Fruit fly (Drosophila melanogaster) whole organism, embryonic: Measurements from ENCODE around the gene CheB93b.

Source experiments
- BEAF-32 ChIP-seq: fragments of 200-800 bp; sonication (Bioruptor generic); optimal IDR thresholded peaks from 3 replicates; lab custom pipeline; 2017; ENCODE audit warnings: missing biosample characterization, missing genetic modification characterization, mild to moderate bottlenecking, moderate library complexity, missing genetic modification reagents
- CG10147 ChIP-seq: fragments of 200-800 bp; sonication (Bioruptor generic); optimal IDR thresholded peaks from 2 replicates; lab custom pipeline; 2019; ENCODE audit warnings: missing biosample characterization, mild to moderate bottlenecking, missing genetic modification characterization, moderate library complexity
- CG10321 ChIP-seq: fragments of 200-800 bp; sonication (Bioruptor generic); IDR thresholded peaks from 2 replicates; pipeline ENCODE4 v1.3.6; 2022; ENCODE audit warnings: missing biosample characterization, missing genetic modification characterization
- CG10462 ChIP-seq: fragments of 200-800 bp; sonication (Bioruptor generic); optimal IDR thresholded peaks from 2 replicates; lab custom pipeline; 2016; ENCODE audit warnings: missing biosample characterization, missing genetic modification characterization
- CG10565 ChIP-seq: fragments of 200-800 bp; sonication (Bioruptor generic); optimal IDR thresholded peaks from 3 replicates; lab custom pipeline; 2016; ENCODE audit warnings: missing biosample characterization, mild to moderate bottlenecking, missing genetic modification characterization
- CG11560 ChIP-seq: fragments of 200-800 bp; sonication (Bioruptor generic); IDR thresholded peaks from 3 replicates; pipeline ENCODE4 v1.3.6; 2022; ENCODE audit warnings: missing biosample characterization, missing genetic modification characterization
- CG11723 ChIP-seq: fragments of 200-800 bp; sonication (Bioruptor generic); optimal IDR thresholded peaks from 2 replicates; lab custom pipeline; 2017; ENCODE audit warnings: missing biosample characterization, mild to moderate bottlenecking, missing genetic modification characterization
- CG13775 ChIP-seq: fragments of 200-800 bp; sonication (Bioruptor generic); optimal IDR thresholded peaks from 3 replicates; lab custom pipeline; 2017; ENCODE audit warnings: missing biosample characterization, mild to moderate bottlenecking, missing genetic modification characterization
- CG14441 ChIP-seq: fragments of 200-800 bp; sonication (Bioruptor generic); IDR thresholded peaks from 2 replicates; pipeline ENCODE4 v1.3.6; 2022; ENCODE audit warnings: missing biosample characterization, missing genetic modification characterization
- CG1603 ChIP-seq: fragments of 200-800 bp; sonication (Bioruptor generic); optimal IDR thresholded peaks from 2 replicates; lab custom pipeline; 2019; ENCODE audit warnings: missing biosample characterization, mild to moderate bottlenecking, missing genetic modification characterization, moderate library complexity
- CG16779 ChIP-seq: fragments of 200-800 bp; sonication (Bioruptor generic); IDR thresholded peaks from 2 replicates; pipeline ENCODE4 v1.3.6; 2022; ENCODE audit warnings: missing biosample characterization, missing genetic modification characterization
- CG17186 ChIP-seq: fragments of 200-800 bp; sonication (Bioruptor generic); optimal IDR thresholded peaks from 3 replicates; lab custom pipeline; 2017; ENCODE audit warnings: missing biosample characterization, missing genetic modification reagents, missing genetic modification characterization
- CG18011 ChIP-seq: fragments of 200-800 bp; sonication (Bioruptor generic); optimal IDR thresholded peaks from 2 replicates; lab custom pipeline; 2017; ENCODE audit warnings: missing biosample characterization, missing genetic modification characterization, mild to moderate bottlenecking, moderate library complexity, missing genotype
- CG2678 ChIP-seq: fragments of 200-800 bp; sonication (Bioruptor generic); optimal IDR thresholded peaks from 3 replicates; lab custom pipeline; 2019; ENCODE audit warnings: missing biosample characterization, mild to moderate bottlenecking, missing genetic modification characterization, moderate library complexity
- CG30403 ChIP-seq: fragments of 200-800 bp; sonication (Bioruptor generic); optimal IDR thresholded peaks from 3 replicates; lab custom pipeline; 2016; ENCODE audit warnings: missing biosample characterization, missing genetic modification characterization
- CG33213 ChIP-seq: fragments of 200-800 bp; sonication (Bioruptor generic); optimal IDR thresholded peaks from 3 replicates; lab custom pipeline; 2016; ENCODE audit warnings: missing biosample characterization, missing genetic modification characterization
- CG4328 ChIP-seq: fragments of 200-800 bp; sonication (Bioruptor generic); optimal IDR thresholded peaks from 3 replicates; lab custom pipeline; 2017; ENCODE audit warnings: missing biosample characterization, missing genetic modification reagents, missing genetic modification characterization
- CG4404 ChIP-seq: fragments of 200-800 bp; sonication (Bioruptor generic); IDR thresholded peaks from 2 replicates; pipeline ENCODE4 v1.3.6; 2022; ENCODE audit warnings: missing biosample characterization, missing genetic modification characterization
- CG5180 ChIP-seq: fragments of 200-800 bp; sonication (Bioruptor generic); optimal IDR thresholded peaks from 3 replicates; lab custom pipeline; 2017; ENCODE audit warnings: missing biosample characterization, missing genetic modification characterization, mild to moderate bottlenecking, moderate library complexity, missing genetic modification reagents
- CG6683 ChIP-seq: fragments of 200-800 bp; sonication (Bioruptor generic); optimal IDR thresholded peaks from 2 replicates; lab custom pipeline; 2017; ENCODE audit warnings: missing biosample characterization, mild to moderate bottlenecking, missing genetic modification characterization, missing genetic modification reagents
- CG6791 ChIP-seq: fragments of 200-800 bp; sonication (Bioruptor generic); IDR thresholded peaks from 3 replicates; pipeline ENCODE4 v1.3.6; 2022; ENCODE audit warnings: missing biosample characterization, missing genetic modification characterization; ENCODE audit not compliant: partially characterized antibody
- CG7745 ChIP-seq: fragments of 200-800 bp; sonication (Bioruptor generic); optimal IDR thresholded peaks from 2 replicates; lab custom pipeline; 2018; ENCODE audit warnings: missing biosample characterization, mild to moderate bottlenecking, missing genetic modification characterization, moderate library complexity
- CG7786 ChIP-seq: fragments of 200-800 bp; sonication (Bioruptor generic); optimal IDR thresholded peaks from 2 replicates; lab custom pipeline; 2016; ENCODE audit warnings: missing biosample characterization, missing genetic modification characterization
- CoRest ChIP-seq: fragments of 200-800 bp; sonication (Bioruptor generic); optimal IDR thresholded peaks from 3 replicates; lab custom pipeline; 2018; ENCODE audit warnings: missing biosample characterization, mild to moderate bottlenecking, missing genetic modification characterization, moderate library complexity
- E2f1 ChIP-seq: fragments of 200-800 bp; sonication (Bioruptor generic); IDR thresholded peaks from 2 replicates; pipeline ENCODE4 v1.3.6; 2022; ENCODE audit warnings: missing biosample characterization, missing genetic modification characterization
- HLH54F ChIP-seq: fragments of 200-800 bp; sonication (Bioruptor generic); optimal IDR thresholded peaks from 3 replicates; lab custom pipeline; 2016; ENCODE audit warnings: missing biosample characterization, missing genetic modification characterization
- MBD-R2 ChIP-seq: fragments of 200-800 bp; sonication (Bioruptor generic); IDR thresholded peaks from 2 replicates; pipeline ENCODE4 v1.3.6; 2022; ENCODE audit warnings: missing biosample characterization, missing genetic modification characterization
- Med ChIP-seq: fragments of 200-800 bp; sonication (Bioruptor generic); peaks from one replicate; lab custom pipeline; 2016; ENCODE audit warnings: missing biosample characterization, missing genetic modification characterization, mild to moderate bottlenecking, inconsistent platforms, moderate library complexity
- NfI ChIP-seq: fragments of 200-800 bp; sonication (Bioruptor generic); optimal IDR thresholded peaks from 3 replicates; lab custom pipeline; 2018; ENCODE audit warnings: missing biosample characterization, mild to moderate bottlenecking, missing genetic modification characterization, moderate library complexity
- PHDP ChIP-seq: fragments of 200-800 bp; sonication (Bioruptor generic); optimal IDR thresholded peaks from 3 replicates; lab custom pipeline; 2018; ENCODE audit warnings: missing biosample characterization, mild to moderate bottlenecking, missing genetic modification characterization, moderate library complexity
- Sox102F ChIP-seq: fragments of 200-800 bp; sonication (Bioruptor generic); optimal IDR thresholded peaks from 2 replicates; lab custom pipeline; 2018; ENCODE audit warnings: missing biosample characterization, mild to moderate bottlenecking, missing genetic modification characterization, moderate library complexity
- Spps ChIP-seq: fragments of 200-800 bp; sonication (Bioruptor generic); optimal IDR thresholded peaks from 2 replicates; lab custom pipeline; 2018; ENCODE audit warnings: missing biosample characterization, mild to moderate bottlenecking, missing genetic modification characterization
- Sry-δ ChIP-seq: fragments of 200-800 bp; sonication (Bioruptor generic); optimal IDR thresholded peaks from 2 replicates; lab custom pipeline; 2016; ENCODE audit warnings: missing biosample characterization, missing genetic modification characterization
- abd-A ChIP-seq: fragments of 200-800 bp; sonication (Bioruptor generic); optimal IDR thresholded peaks from 3 replicates; lab custom pipeline; 2019; ENCODE audit warnings: missing biosample characterization, mild to moderate bottlenecking, missing genetic modification characterization, moderate library complexity
- aop ChIP-seq: fragments of 200-800 bp; sonication (Bioruptor generic); IDR thresholded peaks from 2 replicates; pipeline ENCODE4 v1.3.6; 2022; ENCODE audit warnings: missing biosample characterization, missing genetic modification characterization
- cad ChIP-seq: fragments of >200 bp; optimal IDR thresholded peaks from 2 replicates; lab custom pipeline; 2017; ENCODE audit warnings: missing biosample characterization, missing genetic modification characterization
- chinmo ChIP-seq: fragments of 200-800 bp; sonication (Bioruptor generic); IDR thresholded peaks from 4 replicates; pipeline ENCODE4 v1.3.6; 2022; ENCODE audit warnings: missing biosample characterization, missing genetic modification characterization; ENCODE audit not compliant: partially characterized antibody
- da ChIP-seq: fragments of 200-800 bp; sonication (Bioruptor generic); optimal IDR thresholded peaks from 2 replicates; lab custom pipeline; 2016; ENCODE audit warnings: missing biosample characterization, missing genetic modification characterization
- dpn ChIP-seq, 2 experiments: fragments of 200-800 bp; sonication (Bioruptor generic); optimal IDR thresholded peaks; 3 replicates each; lab custom pipeline; 2016; ENCODE audit warnings: missing biosample characterization in 2 of 2, missing genetic modification characterization in 2 of 2
- fd96Cb ChIP-seq: fragments of 200-800 bp; sonication (Bioruptor generic); optimal IDR thresholded peaks from 2 replicates; lab custom pipeline; 2018; ENCODE audit warnings: missing biosample characterization, mild to moderate bottlenecking, missing genetic modification characterization, moderate library complexity
- gcm ChIP-seq: fragments of 200-800 bp; sonication (Bioruptor generic); optimal IDR thresholded peaks from 2 replicates; lab custom pipeline; 2019; ENCODE audit warnings: missing biosample characterization, mild to moderate bottlenecking, missing genetic modification characterization, moderate library complexity
- insv ChIP-seq, 2 experiments: fragments of 200-800 bp; sonication (Bioruptor generic); optimal IDR thresholded peaks; 3 replicates each; lab custom pipeline; 2016 to 2018; ENCODE audit warnings: missing biosample characterization in 2 of 2, missing genetic modification characterization in 2 of 2
- luna ChIP-seq: fragments of 200-800 bp; sonication (Bioruptor generic); optimal IDR thresholded peaks from 2 replicates; lab custom pipeline; 2016; ENCODE audit warnings: missing biosample characterization, missing genetic modification characterization
- pho ChIP-seq: fragments of 200-800 bp; sonication (Bioruptor generic); optimal IDR thresholded peaks from 2 replicates; lab custom pipeline; 2016; ENCODE audit warnings: missing biosample characterization, missing genetic modification characterization
- row ChIP-seq: fragments of 200-800 bp; sonication (Bioruptor generic); IDR thresholded peaks from 3 replicates; pipeline ENCODE4 v1.3.6; 2022; ENCODE audit warnings: missing biosample characterization, missing genetic modification characterization
- sens-2 ChIP-seq: fragments of 200-800 bp; sonication (Bioruptor generic); IDR thresholded peaks from 2 replicates; pipeline ENCODE4 v1.3.6; 2022; ENCODE audit warnings: missing biosample characterization, missing genetic modification characterization
- shn ChIP-seq: fragments of 200-800 bp; sonication (Bioruptor generic); optimal IDR thresholded peaks from 3 replicates; lab custom pipeline; 2016; ENCODE audit warnings: missing biosample characterization, missing genetic modification characterization
- so ChIP-seq: fragments of 200-800 bp; sonication (Bioruptor generic); IDR thresholded peaks from 3 replicates; pipeline ENCODE4 v1.3.6; 2022; ENCODE audit warnings: missing biosample characterization, missing genetic modification characterization
- ssp ChIP-seq: fragments of 200-800 bp; sonication (Bioruptor generic); IDR thresholded peaks from 2 replicates; pipeline ENCODE4 v1.3.6; 2022; ENCODE audit warnings: missing biosample characterization, missing genetic modification characterization
- trh ChIP-seq: fragments of 200-800 bp; sonication (Bioruptor generic); optimal IDR thresholded peaks from 2 replicates; lab custom pipeline; 2016; ENCODE audit warnings: missing biosample characterization, missing genetic modification characterization

CheB93b gene

DNA sequence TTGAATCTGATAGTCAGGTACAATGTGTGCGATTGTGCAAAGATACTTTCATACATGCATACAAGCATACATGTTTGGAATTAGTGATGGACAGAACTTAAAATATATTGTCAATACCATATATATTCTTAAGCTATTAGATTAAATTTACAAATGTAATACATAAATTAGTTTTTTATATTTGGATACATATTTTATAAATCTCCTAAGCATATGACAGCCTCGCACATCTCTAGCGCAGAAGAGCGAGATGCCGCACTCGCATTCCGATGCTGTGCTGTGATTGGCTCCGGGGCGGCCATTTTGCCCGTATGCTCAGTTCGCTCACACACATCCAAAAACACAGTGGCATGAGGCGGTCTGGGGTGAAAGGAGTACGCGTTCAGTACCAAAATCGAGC, 30.3 kb upstream of the CheB93b start, which contains the start of gene tin (continued):
- peak; percentile 59 for TF ChIP-seq CG33213 (GFP tag; lab: Kevin White, UChicago)
- peak; percentile 81 for TF ChIP-seq CG5180 (GFP tag; lab: Kevin White, UChicago)
- peak; percentile 91 for TF ChIP-seq sens-2
- TF ChIP-seq CG10565 (GFP tag; lab: Kevin White, UChicago): no peak
- peak; percentile 93 for TF ChIP-seq Sox102F (GFP tag; lab: Kevin White, UChicago)
- peak; percentile 96 for TF ChIP-seq E2f1 (GFP tag; lab: Robert Waterston, UW)
- TF ChIP-seq CG11560 (tag; lab: Robert Waterston, UW): peak; percentile 66; the same call in 2 of the 3 replicates
- TF ChIP-seq CG4328 (GFP tag; lab: Kevin White, UChicago): peak; percentile 67
- peak; percentile 93 for TF ChIP-seq Med (GFP tag; lab: Kevin White, UChicago)
- peak; percentile 84 for TF ChIP-seq NfI (GFP tag; lab: Kevin White, UChicago)
- TF ChIP-seq HLH54F (GFP tag; lab: Kevin White, UChicago): peak; percentile 25
- peak; percentile 97 for TF ChIP-seq so
- peak; percentile 98 for TF ChIP-seq gcm
- no peak for TF ChIP-seq shn (GFP tag; lab: Kevin White, UChicago)
- peak; percentile 93 for TF ChIP-seq CoRest
- peak; percentile 50 to 84 for TF ChIP-seq dpn (GFP tag; optimal IDR thresholded peaks at IDR 0.05; lab: Kevin White, UChicago)
- peak; percentile 55 for TF ChIP-seq trh (GFP tag; lab: Kevin White, UChicago)
- TF ChIP-seq row: peak; percentile 98
- TF ChIP-seq pho (GFP tag; lab: Kevin White, UChicago): no peak
- peak in 1 of 2 experiments; percentile 52 for TF ChIP-seq insv (GFP tag; optimal IDR thresholded peaks at IDR 0.05; lab: Kevin White, UChicago)
- TF ChIP-seq CG6791 (GFP tag; lab: Robert Waterston, UW): peak; percentile 58; the same call in 1 of the 3 replicates
- TF ChIP-seq CG4404 (GFP tag; lab: Robert Waterston, UW): peak; percentile 92
- no peak for TF ChIP-seq luna (GFP tag; lab: Kevin White, UChicago)
- TF ChIP-seq Sry-δ: peak; percentile 61
- peak; percentile 92 for TF ChIP-seq PHDP
- TF ChIP-seq cad (GFP tag; lab: Kevin White, UChicago): no peak
- TF ChIP-seq chinmo (GFP tag; lab: Robert Waterston, UW): 0 out of 4 replicates have a peak, but pooled peaks have one; percentile 73
- peak; percentile 69 for TF ChIP-seq CG6683 (GFP tag; lab: Kevin White, UChicago)
- TF ChIP-seq fd96Cb (tag; lab: Kevin White, UChicago): peak; percentile 88
- TF ChIP-seq ssp (GFP tag; lab: Robert Waterston, UW): peak; percentile 88
- peak; percentile 95 for TF ChIP-seq Spps (tag; lab: Kevin White, UChicago)
- TF ChIP-seq CG10321 (GFP tag; lab: Robert Waterston, UW): peak; percentile 84
- peak; percentile 40 for TF ChIP-seq CG7745
- no peak for TF ChIP-seq CG7786
- TF ChIP-seq CG17186 (GFP tag; lab: Kevin White, UChicago): peak; percentile 55
- peak; percentile 83 for TF ChIP-seq MBD-R2 (GFP tag; lab: Robert Waterston, UW)
- peak; percentile 59 for TF ChIP-seq CG18011 (GFP tag; lab: Kevin White, UChicago)
- TF ChIP-seq CG11723: peak; percentile 86
- peak; percentile 41 for TF ChIP-seq abd-A (tag; lab: Kevin White, UChicago)
- TF ChIP-seq CG10147 (GFP tag; lab: Kevin White, UChicago): peak; percentile 79
- TF ChIP-seq CG30403 (GFP tag; lab: Kevin White, UChicago): peak; percentile 91
- TF ChIP-seq CG14441 (GFP tag; lab: Robert Waterston, UW): peak; percentile 96
- peak; percentile 81 for TF ChIP-seq CG16779 (GFP tag; lab: Robert Waterston, UW)
- peak; percentile 64; the same call in 1 of the 2 replicates for TF ChIP-seq aop (GFP tag; lab: Robert Waterston, UW)
- peak; percentile 89 for TF ChIP-seq CG13775 (GFP tag; lab: Kevin White, UChicago)
- peak; percentile 94 for TF ChIP-seq CG2678 (tag; lab: Kevin White, UChicago)
- peak; percentile 94 for TF ChIP-seq CG1603
- no peak for TF ChIP-seq da (GFP tag; lab: Kevin White, UChicago)
- peak; percentile 82 for TF ChIP-seq CG10462 (GFP tag; lab: Kevin White, UChicago)
- TF ChIP-seq BEAF-32: peak; percentile 70
